Fruit fly (Drosophila melanogaster): ENCODE results near the gene Cbs.

Gene Cbs

dm6 chrX:21060579-21060978 lies 15.6 kb downstream of the Cbs start (continued):
- TF ChIP-seq CG17829 (tag; optimal IDR thresholded peaks at IDR 0.05) (peak; percentile 8), stwl (tag; optimal IDR thresholded peaks at IDR 0.05) (peak; percentile 6), CG13123 (GFP tag; optimal IDR thresholded peaks at IDR 0.05) (no peak), Hmr (GFP tag; optimal IDR thresholded peaks at IDR 0.05) (peak; percentile 18), Usf (GFP tag; optimal IDR thresholded peaks at IDR 0.05) (no peak), Aef1 (GFP tag; IDR thresholded peaks at IDR 0.05) (peak; percentile 63; the same call in 2 of the 3 replicates), jing (GFP tag; optimal IDR thresholded peaks at IDR 0.05) (no peak), Myb (GFP tag; optimal IDR thresholded peaks at IDR 0.05) (peak; percentile 72), vvl (GFP tag; IDR thresholded peaks at IDR 0.05) (0 out of 2 replicates have a peak, but pooled peaks have one; percentile 24), cg (GFP tag; optimal IDR thresholded peaks at IDR 0.05) (peak; percentile 46), BEAF-32 (GFP tag; optimal IDR thresholded peaks at IDR 0.05) (peak; percentile 3), CG8478 (optimal IDR thresholded peaks at IDR 0.05) (peak; percentile 61)

- no peak for TF ChIP-seq gcm2 (GFP tag; optimal IDR thresholded peaks at IDR 0.05)
- peak; percentile 15 for TF ChIP-seq CG11504 (tag; optimal IDR thresholded peaks at IDR 0.05)
- no peak for TF ChIP-seq slou (GFP tag; optimal IDR thresholded peaks at IDR 0.05)
- no peak for TF ChIP-seq br (optimal IDR thresholded peaks at IDR 0.05)
- no peak for TF ChIP-seq CG18476 (GFP tag; optimal IDR thresholded peaks at IDR 0.05)
- no peak for TF ChIP-seq CTCF (GFP tag; optimal IDR thresholded peaks at IDR 0.05)
- peak; percentile 10 for TF ChIP-seq NfI (GFP tag; optimal IDR thresholded peaks at IDR 0.05)
- no peak for TF ChIP-seq slbo (GFP tag; IDR thresholded peaks at IDR 0.05)
- peak in 1 of 2 experiments; percentile 47 for TF ChIP-seq bsh (GFP tag; optimal IDR thresholded peaks at IDR 0.05)
- TF ChIP-seq Nf-YC (tag; optimal IDR thresholded peaks at IDR 0.05), result no peak
- 0 out of 3 replicates have a peak, but pooled peaks have one; percentile 15 for TF ChIP-seq CG2889 (GFP tag; IDR thresholded peaks at IDR 0.05)
- 0 out of 3 replicates have a peak, but pooled peaks have one; percentile 6 for TF ChIP-seq Mrtf (GFP tag; IDR thresholded peaks at IDR 0.05)
- 0 out of 2 replicates have a peak, but pooled peaks have one; percentile 8 for TF ChIP-seq ssp (GFP tag; IDR thresholded peaks at IDR 0.05)
- 0 out of 2 replicates have a peak, but pooled peaks have one; percentile 21 for TF ChIP-seq danr (GFP tag; IDR thresholded peaks at IDR 0.05)
- TF ChIP-seq bab2 (GFP tag; optimal IDR thresholded peaks at IDR 0.05), result no peak
- no peak for TF ChIP-seq CrebB (tag; optimal IDR thresholded peaks at IDR 0.05)
- TF ChIP-seq CG8290 (GFP tag; optimal IDR thresholded peaks at IDR 0.05), result no peak
- peak in 1 of 2 experiments; percentile 47 for TF ChIP-seq CG8290 (tag; optimal IDR thresholded peaks at IDR 0.05)
- no peak for TF ChIP-seq CG12236 (GFP tag; optimal IDR thresholded peaks at IDR 0.05)
- TF ChIP-seq E2f1 (GFP tag; IDR thresholded peaks at IDR 0.05), result no peak
- TF ChIP-seq ci (GFP tag; IDR thresholded peaks at IDR 0.05), result 0 out of 3 replicates have a peak, but pooled peaks have one; percentile 34
- TF ChIP-seq CG17912 (GFP tag; optimal IDR thresholded peaks at IDR 0.05), result no peak
- no peak for TF ChIP-seq HLHmδ (GFP tag; optimal IDR thresholded peaks at IDR 0.05)
- no peak for TF ChIP-seq Fer1 (GFP tag; optimal IDR thresholded peaks at IDR 0.05)
- no peak for TF ChIP-seq CG11247 (GFP tag; IDR thresholded peaks at IDR 0.05)
- TF ChIP-seq CG9817 (tag; optimal IDR thresholded peaks at IDR 0.05), result peak; percentile 17
- TF ChIP-seq CG11696 (GFP tag; IDR thresholded peaks at IDR 0.05), result peak; percentile 72
- 0 out of 3 replicates have a peak, but pooled peaks have one; percentile 29 for TF ChIP-seq ken (GFP tag; IDR thresholded peaks at IDR 0.05)
- TF ChIP-seq corto (GFP tag; optimal IDR thresholded peaks at IDR 0.05), result peak; percentile 72
- TF ChIP-seq CG2202 (tag; optimal IDR thresholded peaks at IDR 0.05), result no peak
- no peak for TF ChIP-seq YL-1 (GFP tag; optimal IDR thresholded peaks at IDR 0.05)
- no peak for TF ChIP-seq pan (optimal IDR thresholded peaks at IDR 0.05)
- peak in 1 of 2 experiments; percentile 39 for TF ChIP-seq pan (GFP tag; optimal IDR thresholded peaks at IDR 0.05 in 1 of 2, IDR thresholded peaks at IDR 0.05 in 1 of 2)
- TF ChIP-seq al (GFP tag; IDR thresholded peaks at IDR 0.05), result no peak
- TF ChIP-seq gem (tag; optimal IDR thresholded peaks at IDR 0.05), result peak; percentile 1
- peak; percentile 78 for TF ChIP-seq Med (GFP tag)
- no peak for TF ChIP-seq CG4820 (GFP tag; optimal IDR thresholded peaks at IDR 0.05)
- peak; percentile 9 for TF ChIP-seq CG7839 (tag; optimal IDR thresholded peaks at IDR 0.05)
- no peak for TF ChIP-seq rib (GFP tag; IDR thresholded peaks at IDR 0.05)
- TF ChIP-seq prd (optimal IDR thresholded peaks at IDR 0.05), result no peak
- peak; percentile 45; the same call in 1 of the 3 replicates for TF ChIP-seq prd (GFP tag; IDR thresholded peaks at IDR 0.05)
These were observed 20.0 kb downstream of the Cbs start for dm6 chrX:21064927-21065326.

All from whole organism, embryonic.